Fruit fly (Drosophila melanogaster): ENCODE measurements around the gene CG6051.

CG6051 gene

DNA sequence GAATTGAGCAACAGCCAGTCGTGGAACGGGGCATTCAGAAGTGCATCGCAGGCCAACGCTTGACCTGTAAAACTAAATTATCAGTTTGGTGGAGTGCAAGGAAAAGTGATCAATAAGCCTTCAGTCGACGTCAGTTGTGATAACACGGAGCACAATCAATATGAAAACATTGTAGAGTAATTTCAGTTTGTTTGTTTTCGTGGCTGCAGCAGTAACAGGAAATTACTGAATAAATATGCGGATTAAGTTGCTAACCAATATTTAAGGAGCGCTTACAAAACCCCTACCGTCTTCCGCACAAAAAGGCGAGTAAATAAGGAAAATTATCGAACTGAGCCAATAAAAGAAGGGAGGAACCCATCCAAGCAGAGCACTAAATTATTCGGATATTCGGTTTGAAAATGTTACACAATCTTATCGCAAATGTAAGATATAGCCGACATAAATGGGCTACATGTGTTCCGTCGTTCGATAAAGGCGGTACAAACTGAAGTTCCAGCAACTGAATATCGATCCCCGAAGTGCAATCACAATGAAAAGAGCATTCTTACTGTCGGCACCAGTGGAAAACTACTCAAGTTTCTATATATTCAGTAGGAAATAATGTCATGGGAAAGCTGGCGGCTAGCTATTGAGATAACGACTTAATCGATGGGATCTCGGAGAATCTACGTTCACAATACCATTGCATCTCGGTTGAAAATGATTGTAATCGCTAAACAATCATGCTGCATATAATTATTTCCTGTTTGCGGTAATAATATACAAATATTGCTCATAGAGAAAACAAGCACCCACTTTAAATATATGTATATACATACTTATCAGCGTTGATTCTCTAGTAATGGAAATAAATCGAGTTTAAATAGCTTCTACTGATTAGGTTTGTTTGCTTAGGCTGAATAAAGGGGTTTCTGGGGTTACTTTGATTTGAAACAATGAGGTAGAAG lies 14.9 kb downstream of the CG6051 start (continued):
- TF ChIP-seq salr (GFP tag; optimal IDR thresholded peaks at IDR 0.05) (peak; percentile 7 to 28), Eip78C (GFP tag) (peak; percentile 92), CG6808 (GFP tag; optimal IDR thresholded peaks at IDR 0.05) (peak; percentile 65), cyc (GFP tag; optimal IDR thresholded peaks at IDR 0.05) (no peak), esn (GFP tag; optimal IDR thresholded peaks at IDR 0.05) (peak; percentile 69), Sox14 (GFP tag; optimal IDR thresholded peaks at IDR 0.05) (peak; percentile 6), pdm3 (GFP tag; optimal IDR thresholded peaks at IDR 0.05) (peak; percentile 55), Hr38 (GFP tag; optimal IDR thresholded peaks at IDR 0.05) (no peak), fd59A (GFP tag; optimal IDR thresholded peaks at IDR 0.05) (peak; percentile 35), CG8632 (GFP tag; optimal IDR thresholded peaks at IDR 0.05) (peak; percentile 72), CG3919 (GFP tag; optimal IDR thresholded peaks at IDR 0.05) (peak; percentile 63), Ets96B (tag; optimal IDR thresholded peaks at IDR 0.05) (peak; percentile 18), Met (GFP tag; optimal IDR thresholded peaks at IDR 0.05) (peak; percentile 15), CG11762 (GFP tag; optimal IDR thresholded peaks at IDR 0.05; ENCODE audit: insufficient read depth) (peak; percentile 18), CG4318 (GFP tag; optimal IDR thresholded peaks at IDR 0.05) (no peak), CG11294 (GFP tag; IDR thresholded peaks at IDR 0.05) (no peak), Hr4 (GFP tag; optimal IDR thresholded peaks at IDR 0.05) (no peak)

DNA sequence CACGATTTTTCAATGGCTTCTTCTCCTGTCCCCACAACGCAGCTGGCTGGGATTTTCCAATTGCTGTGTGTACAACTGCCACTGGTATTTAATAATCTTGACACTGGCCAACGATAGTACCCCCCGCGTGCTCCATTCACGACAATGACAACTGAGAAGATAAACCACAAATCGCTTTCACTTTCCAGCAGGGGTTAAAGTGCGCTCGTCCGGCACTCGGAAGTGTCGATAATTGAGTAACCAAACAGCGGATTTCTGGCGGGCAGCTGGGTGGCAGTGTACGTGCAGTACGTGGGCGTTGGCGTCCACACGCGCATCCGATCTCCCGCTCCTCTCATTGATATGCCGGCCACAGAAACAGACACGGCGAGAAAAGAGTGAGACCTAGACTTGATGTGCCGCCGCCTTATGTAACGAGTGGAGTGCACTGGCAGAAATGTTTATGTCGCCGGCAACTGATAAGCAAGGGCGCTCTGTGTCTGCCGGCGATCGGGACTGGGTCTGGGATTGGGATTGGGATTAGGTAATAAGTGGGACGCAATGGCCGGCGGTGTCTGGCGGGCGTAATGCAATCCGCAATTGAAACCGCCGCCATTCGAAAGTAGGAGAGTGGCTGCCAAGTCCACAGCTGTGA lies 16.0 kb downstream of the CG6051 start:
- TF ChIP-seq lz (GFP tag; optimal IDR thresholded peaks at IDR 0.05) (no peak), CG16779 (tag; optimal IDR thresholded peaks at IDR 0.05) (no peak), CG10631 (GFP tag; optimal IDR thresholded peaks at IDR 0.05) (no peak), svp (GFP tag) (peak; percentile 70), vri (GFP tag; optimal IDR thresholded peaks at IDR 0.05) (peak; percentile 30), Smox (GFP tag; optimal IDR thresholded peaks at IDR 0.05) (no peak), ss (GFP tag; optimal IDR thresholded peaks at IDR 0.05) (peak in 1 of 2 experiments; percentile 4), Blimp-1 (GFP tag; optimal IDR thresholded peaks at IDR 0.05) (peak; percentile 12), eg (GFP tag; IDR thresholded peaks at IDR 0.05) (no peak), Eip78C (GFP tag) (peak; percentile 21), CG8119 (GFP tag; IDR thresholded peaks at IDR 0.05) (no peak), Hr4 (GFP tag; optimal IDR thresholded peaks at IDR 0.05) (no peak), CG11762 (GFP tag; optimal IDR thresholded peaks at IDR 0.05; ENCODE audit: insufficient read depth) (no peak), CG9139 (GFP tag; optimal IDR thresholded peaks at IDR 0.05) (no peak), Ets96B (tag; optimal IDR thresholded peaks at IDR 0.05) (no peak), CG4318 (GFP tag; optimal IDR thresholded peaks at IDR 0.05) (no peak)

DNA sequence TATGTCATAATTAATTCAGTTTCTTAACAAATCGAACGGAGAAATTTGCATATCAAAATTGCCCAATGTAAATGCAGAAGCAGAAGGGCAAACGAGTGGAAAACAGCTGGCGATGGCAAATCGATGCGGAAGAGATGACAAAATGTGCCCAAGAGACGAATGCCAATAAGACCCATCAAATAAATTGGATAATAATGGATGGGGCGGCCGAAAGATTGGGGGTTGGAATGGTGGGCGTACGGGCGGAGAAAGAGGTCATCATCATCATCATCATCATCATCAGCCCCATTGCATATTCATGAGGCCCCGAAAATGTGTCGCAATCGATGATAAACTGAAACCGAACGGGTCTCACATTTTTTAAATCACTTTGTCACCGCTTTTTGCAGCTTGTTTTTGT lies 16.9 kb downstream of the CG6051 start:
- TF ChIP-seq Eip75B (GFP tag; optimal IDR thresholded peaks at IDR 0.05) (no peak), achi (GFP tag; optimal IDR thresholded peaks at IDR 0.05) (no peak), CG1621 (tag; optimal IDR thresholded peaks at IDR 0.05) (no peak), Blimp-1 (GFP tag; optimal IDR thresholded peaks at IDR 0.05) (no peak), Ets21C (GFP tag; optimal IDR thresholded peaks at IDR 0.05) (no peak), CG6163 (GFP tag; IDR thresholded peaks at IDR 0.05) (no peak), Hr38 (GFP tag; optimal IDR thresholded peaks at IDR 0.05) (no peak), Sox14 (GFP tag; optimal IDR thresholded peaks at IDR 0.05) (no peak), CG8119 (GFP tag; IDR thresholded peaks at IDR 0.05) (no peak), dac (GFP tag; optimal IDR thresholded peaks at IDR 0.05) (no peak), Hr39 (GFP tag; optimal IDR thresholded peaks at IDR 0.05) (no peak), Eip78C (GFP tag) (no peak)
